Worm (Caenorhabditis elegans) whole organism, L3 larva: ENCODE measurements around the gene F09C6.14.

Source experiments
- ceh-82 ChIP-seq: fragments of 150-350 bp; optimal IDR thresholded peaks from 2 replicates; lab custom pipeline; 2014; ENCODE audit warnings: missing biosample characterization, missing genetic modification characterization
- fkh-10 ChIP-seq: sonication (generic microtip); optimal IDR thresholded peaks from 2 replicates; lab custom pipeline; 2017; ENCODE audit warnings: missing biosample characterization, missing genetic modification reagents, missing genetic modification characterization
- mml-1 ChIP-seq: fragments of 150-350 bp; sonication (generic microtip); optimal IDR thresholded peaks from 3 replicates; lab custom pipeline; 2014; ENCODE audit warnings: missing biosample characterization, missing genetic modification characterization
- nhr-23 ChIP-seq: fragments of 150-350 bp; optimal IDR thresholded peaks from 2 replicates; lab custom pipeline; 2014; ENCODE audit warnings: missing biosample characterization, missing genetic modification reagents, missing genetic modification characterization
- nhr-25 ChIP-seq: sonication (generic microtip); optimal IDR thresholded peaks from 2 replicates; lab custom pipeline; 2017; ENCODE audit warnings: missing biosample characterization, missing genetic modification characterization
- pha-4 ChIP-seq: fragments of 150-350 bp; optimal IDR thresholded peaks from 2 replicates; lab custom pipeline; 2014; ENCODE audit warnings: missing biosample characterization, missing genetic modification reagents, missing genetic modification characterization
- snpc-4 ChIP-seq: fragments of 150-350 bp; optimal IDR thresholded peaks from 2 replicates; lab custom pipeline; 2014; ENCODE audit warnings: missing biosample characterization, missing genetic modification characterization
- unc-62 ChIP-seq: fragments of 150-350 bp; sonication (generic microtip); optimal IDR thresholded peaks from 4 replicates; lab custom pipeline; 2014; ENCODE audit warnings: missing biosample characterization, missing genetic modification reagents, missing genetic modification characterization
- zag-1 ChIP-seq: fragments of 150-350 bp; optimal IDR thresholded peaks from 2 replicates; lab custom pipeline; 2014; ENCODE audit warnings: missing biosample characterization, missing genetic modification characterization
- ztf-11 ChIP-seq: fragments of 150-350 bp; optimal IDR thresholded peaks from 2 replicates; lab custom pipeline; 2014; ENCODE audit warnings: missing biosample characterization, missing genetic modification characterization

ce11 chrV:16904612-16905011, 23.8 kb downstream of the F09C6.14 start, which contains the start of gene nhr-262:
- TF ChIP-seq pha-4 (tag; lab: Kevin White, UChicago) = no peak
- no peak for TF ChIP-seq ztf-11 (tag; lab: Kevin White, UChicago)
- no peak for TF ChIP-seq fkh-10 (GFP tag; lab: Kevin White, UChicago)
- no peak for TF ChIP-seq nhr-23
- TF ChIP-seq zag-1 (tag; lab: Kevin White, UChicago) = no peak
- TF ChIP-seq ceh-82 (tag; lab: Kevin White, UChicago) = no peak
- no peak for TF ChIP-seq unc-62 (GFP tag; lab: Kevin White, UChicago)
- TF ChIP-seq snpc-4 = no peak
- no peak for TF ChIP-seq mml-1
- no peak for TF ChIP-seq nhr-25
